Fruit fly (Drosophila melanogaster): Measurements from ENCODE around the gene CG3588.

The CG3588 gene

dm6 chrX:2912581-2912980 lies 7.0 kb upstream of the CG3588 start (continued):
- TF ChIP-seq CG18599 (GFP tag; optimal IDR thresholded peaks at IDR 0.05) (peak; percentile 45), CG12155 (GFP tag; optimal IDR thresholded peaks at IDR 0.05) (no peak), Doc2 (GFP tag; IDR thresholded peaks at IDR 0.05) (no peak), wor (GFP tag; IDR thresholded peaks at IDR 0.05) (no peak), CG14441 (GFP tag; IDR thresholded peaks at IDR 0.05) (0 out of 2 replicates have a peak, but pooled peaks have one; percentile 39), Adf1 (GFP tag; IDR thresholded peaks at IDR 0.05) (no peak), Hand (GFP tag; optimal IDR thresholded peaks at IDR 0.05) (peak; percentile 25), Fer1 (GFP tag; optimal IDR thresholded peaks at IDR 0.05) (peak; percentile 12), seq (GFP tag; IDR thresholded peaks at IDR 0.05) (0 out of 2 replicates have a peak, but pooled peaks have one; percentile 12), croc (GFP tag; conservative IDR thresholded peaks at IDR 0.05) (no peak), CG6689 (GFP tag; IDR thresholded peaks at IDR 0.05) (0 out of 2 replicates have a peak, but pooled peaks have one; percentile 19), slbo (GFP tag; IDR thresholded peaks at IDR 0.05) (peak; percentile 54), CG9932 (GFP tag; IDR thresholded peaks at IDR 0.05) (no peak), CG2199 (GFP tag; IDR thresholded peaks at IDR 0.05) (no peak), Elba2 (GFP tag; optimal IDR thresholded peaks at IDR 0.05) (no peak), ATbp (GFP tag; optimal IDR thresholded peaks at IDR 0.05) (peak; percentile 26), Scr (GFP tag; IDR thresholded peaks at IDR 0.05; ENCODE audit: partially characterized antibody) (no peak), exex (tag; optimal IDR thresholded peaks at IDR 0.05) (no peak), vvl (GFP tag; IDR thresholded peaks at IDR 0.05) (0 out of 2 replicates have a peak, but pooled peaks have one; percentile 34), ERR (GFP tag; optimal IDR thresholded peaks at IDR 0.05) (no peak), CG8359 (GFP tag; optimal IDR thresholded peaks at IDR 0.05; ENCODE audit: borderline replicate concordance) (no peak), CG8924 (tag; optimal IDR thresholded peaks at IDR 0.05) (no peak), CTCF (GFP tag; optimal IDR thresholded peaks at IDR 0.05) (no peak), BtbVII (GFP tag; optimal IDR thresholded peaks at IDR 0.05) (no peak), tin (GFP tag; optimal IDR thresholded peaks at IDR 0.05) (no peak), chif (GFP tag; optimal IDR thresholded peaks at IDR 0.05) (no peak), caup (GFP tag; optimal IDR thresholded peaks at IDR 0.05; ENCODE audit: severe bottlenecking) (peak; percentile 20), YL-1 (GFP tag; optimal IDR thresholded peaks at IDR 0.05) (no peak), pum (GFP tag; optimal IDR thresholded peaks at IDR 0.05) (no peak), CG6854 (GFP tag; optimal IDR thresholded peaks at IDR 0.05) (no peak), Blimp-1 (GFP tag; optimal IDR thresholded peaks at IDR 0.05) (peak; percentile 21), lmd (GFP tag; IDR thresholded peaks at IDR 0.05) (peak; percentile 30; the same call in 1 of the 2 replicates), CG2202 (tag; optimal IDR thresholded peaks at IDR 0.05) (no peak), NC2α (GFP tag; optimal IDR thresholded peaks at IDR 0.05) (no peak), emc (GFP tag; optimal IDR thresholded peaks at IDR 0.05) (no peak), Camta (GFP tag; optimal IDR thresholded peaks at IDR 0.05) (no peak), Bteb2 (GFP tag; optimal IDR thresholded peaks at IDR 0.05) (no peak), tx (GFP tag; optimal IDR thresholded peaks at IDR 0.05) (no peak), jumu (GFP tag; optimal IDR thresholded peaks at IDR 0.05) (no peak), CG10565 (GFP tag; optimal IDR thresholded peaks at IDR 0.05) (no peak), E2f1 (GFP tag; IDR thresholded peaks at IDR 0.05) (no peak), Hmr (GFP tag; optimal IDR thresholded peaks at IDR 0.05) (peak; percentile 34), da (GFP tag; optimal IDR thresholded peaks at IDR 0.05) (no peak), bsh (GFP tag; optimal IDR thresholded peaks at IDR 0.05) (peak in 1 of 2 experiments; percentile 21), CG4707 (GFP tag; optimal IDR thresholded peaks at IDR 0.05) (no peak), CG12299 (tag; optimal IDR thresholded peaks at IDR 0.05) (no peak), Deaf1 (tag; optimal IDR thresholded peaks at IDR 0.05) (no peak), Xbp1 (GFP tag; optimal IDR thresholded peaks at IDR 0.05) (no peak), D19B (GFP tag; optimal IDR thresholded peaks at IDR 0.05) (no peak), fru (optimal IDR thresholded peaks at IDR 0.05) (no peak), tna (GFP tag; IDR thresholded peaks at IDR 0.05; ENCODE audit: partially characterized antibody) (no peak), CG6175 (GFP tag; IDR thresholded peaks at IDR 0.05) (no peak)
